Worm (Caenorhabditis elegans): ENCODE results near the gene srg-27.

The srg-27 gene

DNA sequence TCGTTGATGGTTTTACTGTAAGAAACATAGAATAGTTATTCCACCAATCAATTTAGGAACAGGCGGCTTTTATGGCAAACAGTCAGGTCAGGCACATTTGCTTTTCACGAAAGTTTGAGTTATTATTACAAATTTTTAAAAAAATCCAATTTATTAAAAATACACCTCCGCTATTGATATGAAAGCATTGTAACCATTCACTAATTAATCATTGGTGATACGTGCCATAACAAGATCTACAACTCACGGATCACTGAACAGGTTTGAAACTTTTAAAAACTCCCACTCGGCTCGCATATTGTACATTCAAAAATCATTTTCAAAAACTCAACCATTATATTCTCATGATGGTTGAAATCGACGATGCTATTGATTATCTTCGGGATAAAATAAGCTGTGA is at the start of gene srg-27:
Gene srg-27, plus strand, starts transcription at position 301 of the 400 bp plus-strand sequence.
- TF ChIP-seq dao-5 (tag; optimal IDR thresholded peaks at IDR 0.05), result no peak
- TF ChIP-seq W03F9.2 (tag; optimal IDR thresholded peaks at IDR 0.05), result no peak
- TF ChIP-seq him-1 (tag; optimal IDR thresholded peaks at IDR 0.05), result no peak

- TF ChIP-seq dao-5 (tag; optimal IDR thresholded peaks at IDR 0.05) (no peak), W03F9.2 (tag; optimal IDR thresholded peaks at IDR 0.05) (no peak), him-1 (tag; optimal IDR thresholded peaks at IDR 0.05) (no peak)
Measured at ce11 chrV:5295940-5296339, 43.7 kb upstream of the srg-27 start.

DNA sequence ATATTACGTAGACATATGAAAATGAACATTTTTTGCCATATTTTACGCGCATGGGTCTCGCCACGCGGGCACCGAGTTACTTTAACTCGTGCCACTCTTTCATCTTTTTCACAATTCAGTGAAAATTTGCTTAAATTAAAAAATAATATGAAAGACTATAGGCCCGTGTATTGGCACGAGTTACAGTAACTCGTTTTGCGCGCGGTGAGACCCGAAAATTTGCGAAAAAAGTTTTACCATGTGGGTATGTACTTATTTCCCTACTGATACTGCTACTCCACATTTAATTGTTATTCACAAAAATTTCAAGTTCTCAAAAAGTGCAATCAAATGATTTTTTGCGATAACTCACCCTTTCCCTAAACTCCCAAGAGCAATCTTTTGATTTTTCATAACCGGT is 41.9 kb upstream of the srg-27 start:
- TF ChIP-seq dao-5 (tag; optimal IDR thresholded peaks at IDR 0.05) (no peak), him-1 (tag; optimal IDR thresholded peaks at IDR 0.05) (no peak), W03F9.2 (tag; optimal IDR thresholded peaks at IDR 0.05) (no peak)

- TF ChIP-seq him-1 (tag; optimal IDR thresholded peaks at IDR 0.05) (no peak), W03F9.2 (tag; optimal IDR thresholded peaks at IDR 0.05) (no peak), dao-5 (tag; optimal IDR thresholded peaks at IDR 0.05) (no peak)
Measured at ce11 chrV:5301226-5301625, 38.4 kb upstream of the srg-27 start.

ce11 chrV:5303389-5303788 is 36.2 kb upstream of the srg-27 start, which contains the start of gene ncx-2:
ncx-2 (plus strand) TSS chrV:5303689.
- TF ChIP-seq dao-5 (tag; optimal IDR thresholded peaks at IDR 0.05), result no peak
- no peak for TF ChIP-seq him-1 (tag; optimal IDR thresholded peaks at IDR 0.05)
- no peak for TF ChIP-seq W03F9.2 (tag; optimal IDR thresholded peaks at IDR 0.05)

DNA sequence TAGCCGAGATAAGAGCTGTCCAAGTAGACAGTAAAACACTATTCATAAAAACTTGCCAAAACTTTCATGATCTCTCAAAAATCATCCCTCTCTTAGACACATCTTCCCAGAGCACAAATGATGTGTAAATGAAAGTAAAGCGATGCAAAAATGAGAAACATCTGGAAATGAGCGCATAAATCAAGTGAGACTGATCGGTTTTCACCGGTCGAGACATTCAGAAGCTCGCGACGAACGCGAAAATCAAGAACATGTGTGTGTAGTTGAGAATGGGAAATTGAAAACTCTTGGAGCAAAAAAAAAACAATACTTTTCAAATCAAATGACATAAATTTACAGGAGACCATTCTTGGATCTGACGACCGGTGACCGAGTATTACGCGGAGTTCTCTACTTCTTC is 35.2 kb upstream of the srg-27 start:
- no peak for TF ChIP-seq him-1 (tag; optimal IDR thresholded peaks at IDR 0.05)
- TF ChIP-seq W03F9.2 (tag; optimal IDR thresholded peaks at IDR 0.05), result no peak
- TF ChIP-seq dao-5 (tag; optimal IDR thresholded peaks at IDR 0.05), result no peak

DNA sequence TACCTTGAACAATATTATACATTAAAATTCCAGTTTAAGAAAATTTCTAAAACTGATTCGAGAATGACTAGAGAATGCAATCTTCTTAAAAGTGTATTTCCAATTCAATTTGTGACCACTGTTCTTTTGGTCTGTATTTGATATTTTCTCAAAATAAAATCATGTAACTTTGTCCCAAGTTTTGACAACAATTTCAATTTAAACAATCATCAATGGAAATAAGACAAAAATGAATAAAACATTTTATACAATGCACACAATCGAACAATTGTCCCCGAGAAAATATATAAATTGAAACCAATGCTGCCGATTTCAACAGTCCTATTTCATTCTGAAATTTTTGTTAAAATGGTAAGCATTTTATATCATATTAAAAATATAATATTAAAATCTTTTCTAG is 28.0 kb upstream of the srg-27 start, which contains the start of gene C10G8.4:
Gene C10G8.4, plus strand, starts transcription at position 301 of the 400 bp plus-strand sequence.
- TF ChIP-seq him-1 (tag; optimal IDR thresholded peaks at IDR 0.05) (no peak), W03F9.2 (tag; optimal IDR thresholded peaks at IDR 0.05) (no peak), dao-5 (tag; optimal IDR thresholded peaks at IDR 0.05) (no peak)

DNA sequence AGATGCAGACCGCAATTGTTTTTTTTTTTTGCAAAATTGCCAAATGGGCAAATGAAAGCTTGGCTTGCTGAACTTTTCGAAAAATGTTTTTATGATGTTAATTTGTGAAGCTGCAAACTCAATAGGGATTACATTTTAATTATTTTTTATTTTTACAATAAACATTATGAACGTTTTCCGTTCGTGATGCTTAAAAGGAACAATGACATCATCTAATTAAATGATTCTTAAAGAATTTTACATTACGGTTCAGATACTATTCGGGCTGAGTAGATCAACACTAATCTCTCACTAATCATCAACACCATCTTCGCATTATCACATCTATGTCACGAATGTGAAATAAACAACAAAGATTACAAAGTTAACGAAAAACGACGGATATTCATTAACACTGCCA is 27.1 kb upstream of the srg-27 start, which contains the start of gene C10G8.3:
Gene C10G8.3, plus strand, starts transcription at position 301 of the 400 bp plus-strand sequence.
- TF ChIP-seq him-1 (tag; optimal IDR thresholded peaks at IDR 0.05) (no peak), W03F9.2 (tag; optimal IDR thresholded peaks at IDR 0.05) (no peak), dao-5 (tag; optimal IDR thresholded peaks at IDR 0.05) (no peak)

DNA sequence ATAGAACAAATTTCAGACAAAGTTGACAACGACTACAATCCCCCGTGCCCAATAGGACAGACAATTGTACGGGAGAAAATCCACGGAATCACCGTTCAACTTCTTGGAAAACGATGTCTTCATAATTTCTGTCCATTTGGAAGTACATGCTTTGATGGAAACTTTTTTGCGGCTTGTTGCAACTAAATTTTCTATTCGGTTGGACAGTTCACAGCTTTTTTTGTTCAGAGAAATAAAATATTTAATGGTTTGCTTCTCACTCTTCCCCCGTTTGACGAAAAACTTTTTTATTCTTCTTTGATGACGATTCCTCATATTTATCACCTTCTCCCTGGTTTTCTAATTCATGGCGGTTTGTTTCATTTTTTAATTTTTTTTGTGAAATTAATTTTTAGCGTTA is 25.5 kb upstream of the srg-27 start, which contains the start of gene C10G8.2:
Gene C10G8.2, plus strand, starts transcription at position 301 of the 400 bp plus-strand sequence.
- TF ChIP-seq him-1 (tag; optimal IDR thresholded peaks at IDR 0.05) (no peak), dao-5 (tag; optimal IDR thresholded peaks at IDR 0.05) (no peak), W03F9.2 (tag; optimal IDR thresholded peaks at IDR 0.05) (no peak)

ce11 chrV:5318349-5318748 is 21.2 kb upstream of the srg-27 start:
- TF ChIP-seq him-1 (tag; optimal IDR thresholded peaks at IDR 0.05) (no peak), dao-5 (tag; optimal IDR thresholded peaks at IDR 0.05) (no peak), W03F9.2 (tag; optimal IDR thresholded peaks at IDR 0.05) (no peak)

DNA sequence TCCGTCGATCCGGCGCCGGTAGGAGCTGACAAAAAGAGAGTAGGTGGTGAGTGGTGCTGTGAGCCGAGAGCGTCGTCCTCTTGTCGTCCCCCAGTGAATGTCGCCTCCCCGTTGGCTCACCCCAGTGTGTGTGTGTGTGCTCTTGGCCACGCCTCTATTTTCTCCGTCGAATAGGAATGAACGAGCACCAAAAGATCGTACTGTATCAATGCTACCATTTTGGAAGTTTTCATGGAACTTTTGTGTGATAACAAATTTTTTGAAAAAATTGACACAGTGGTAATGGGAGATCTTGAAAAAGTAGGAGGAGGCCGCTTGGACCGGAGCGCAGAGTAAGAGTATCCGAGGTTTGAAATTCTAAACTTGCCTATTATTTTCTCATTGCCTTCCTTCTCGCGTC is 20.1 kb upstream of the srg-27 start, which contains the start of gene ceh-34:
Gene ceh-34, minus strand, starts transcription at position 101 of the 400 bp plus-strand sequence.
- TF ChIP-seq dao-5 (tag; optimal IDR thresholded peaks at IDR 0.05), result no peak
- no peak for TF ChIP-seq him-1 (tag; optimal IDR thresholded peaks at IDR 0.05)
- TF ChIP-seq W03F9.2 (tag; optimal IDR thresholded peaks at IDR 0.05), result no peak

DNA sequence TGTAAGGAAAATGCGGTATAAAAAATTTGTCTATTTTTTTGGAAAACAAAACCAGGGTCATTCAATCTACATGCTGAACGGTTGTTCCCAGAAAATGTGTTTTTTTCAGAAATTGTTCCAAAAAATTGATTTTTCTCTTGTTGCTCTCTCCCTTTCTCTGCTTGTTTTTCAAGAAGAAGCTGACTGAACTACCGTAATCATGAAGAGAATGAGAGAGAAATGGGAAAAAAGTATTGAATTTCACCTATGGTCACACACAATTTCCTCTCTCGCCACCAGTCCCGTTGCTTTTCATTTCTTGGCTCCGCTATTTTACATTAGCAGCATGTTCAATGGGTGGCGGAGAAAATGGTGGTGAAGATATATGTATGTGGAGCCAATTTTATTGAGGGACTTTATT is 16.8 kb upstream of the srg-27 start:
- TF ChIP-seq dao-5 (tag; optimal IDR thresholded peaks at IDR 0.05), result no peak
- TF ChIP-seq him-1 (tag; optimal IDR thresholded peaks at IDR 0.05), result no peak
- TF ChIP-seq W03F9.2 (tag; optimal IDR thresholded peaks at IDR 0.05), result no peak

ce11 chrV:5324566-5324965 is 15.0 kb upstream of the srg-27 start, which contains the start of gene ceh-33:
ceh-33 (minus strand) TSS chrV:5324666.
- no peak for TF ChIP-seq W03F9.2 (tag; optimal IDR thresholded peaks at IDR 0.05)
- no peak for TF ChIP-seq dao-5 (tag; optimal IDR thresholded peaks at IDR 0.05)
- TF ChIP-seq him-1 (tag; optimal IDR thresholded peaks at IDR 0.05), result no peak

ce11 chrV:5328314-5328713 is 11.3 kb upstream of the srg-27 start, which contains the start of gene C10G8.8:
C10G8.8 (minus strand) TSS chrV:5328414.
- TF ChIP-seq dao-5 (tag; optimal IDR thresholded peaks at IDR 0.05), result no peak
- TF ChIP-seq him-1 (tag; optimal IDR thresholded peaks at IDR 0.05), result no peak
- no peak for TF ChIP-seq W03F9.2 (tag; optimal IDR thresholded peaks at IDR 0.05)

ce11 chrV:5329677-5330266 is 9.8 kb upstream of the srg-27 start:
- TF ChIP-seq W03F9.2 (tag; optimal IDR thresholded peaks at IDR 0.05) (peak; percentile 56), him-1 (tag; optimal IDR thresholded peaks at IDR 0.05) (no peak), dao-5 (tag; optimal IDR thresholded peaks at IDR 0.05) (no peak)
